Fruit fly (Drosophila melanogaster) whole organism, embryonic: Measurements from ENCODE around the gene foxo.
A peak's percentile ranks its signal among the peaks of the same experiment; 100 is the strongest.

ENCODE experiments used
- Asciz ChIP-seq: fragments of 200-800 bp; sonication (Bioruptor generic); optimal IDR thresholded peaks from 2 replicates; lab custom pipeline; 2017; ENCODE audit warnings: missing biosample characterization, mild to moderate bottlenecking, missing genetic modification characterization, missing genetic modification reagents
- BEAF-32 ChIP-seq: fragments of 200-800 bp; sonication (Bioruptor generic); optimal IDR thresholded peaks from 3 replicates; lab custom pipeline; 2017; ENCODE audit warnings: missing biosample characterization, missing genetic modification characterization, mild to moderate bottlenecking, moderate library complexity, missing genetic modification reagents
- CG10209 ChIP-seq: fragments of 200-800 bp; sonication (Bioruptor generic); optimal IDR thresholded peaks from 3 replicates; lab custom pipeline; 2017; ENCODE audit warnings: missing biosample characterization, mild to moderate bottlenecking, missing genetic modification characterization, missing genetic modification reagents
- CG10431 ChIP-seq: fragments of 200-800 bp; sonication (Bioruptor generic); optimal IDR thresholded peaks from 3 replicates; lab custom pipeline; 2018; ENCODE audit warnings: missing biosample characterization, mild to moderate bottlenecking, missing genetic modification characterization
- CG11456 ChIP-seq: fragments of 200-800 bp; sonication (Bioruptor generic); IDR thresholded peaks from 3 replicates; pipeline ENCODE4 v1.3.6; 2022; ENCODE audit warnings: missing biosample characterization, missing genetic modification characterization
- CG11695 ChIP-seq: fragments of 200-800 bp; sonication (Bioruptor generic); IDR thresholded peaks from 3 replicates; pipeline ENCODE4 v1.3.6; 2022; ENCODE audit warnings: missing biosample characterization, missing genetic modification characterization
- CG13894 ChIP-seq: fragments of 200-800 bp; sonication (Bioruptor generic); optimal IDR thresholded peaks from 3 replicates; lab custom pipeline; 2018; ENCODE audit warnings: missing biosample characterization, mild to moderate bottlenecking, missing genetic modification characterization, moderate library complexity
- CG14965 ChIP-seq: fragments of 200-800 bp; sonication (Bioruptor generic); optimal IDR thresholded peaks from 2 replicates; lab custom pipeline; 2016; ENCODE audit warnings: missing biosample characterization, missing genetic modification characterization, borderline replicate concordance
- CG15696 ChIP-seq: fragments of 200-800 bp; sonication (Bioruptor generic); optimal IDR thresholded peaks from 2 replicates; lab custom pipeline; 2019; ENCODE audit warnings: missing biosample characterization, mild to moderate bottlenecking, missing genetic modification characterization, moderate library complexity
- CG16815 ChIP-seq: fragments of 200-800 bp; sonication (Bioruptor generic); optimal IDR thresholded peaks from 3 replicates; lab custom pipeline; 2017; ENCODE audit warnings: missing biosample characterization, mild to moderate bottlenecking, missing genetic modification characterization
- CG17568 ChIP-seq: fragments of 200-800 bp; sonication (Bioruptor generic); optimal IDR thresholded peaks from 2 replicates; lab custom pipeline; 2018; ENCODE audit warnings: missing biosample characterization, mild to moderate bottlenecking, missing genetic modification characterization, moderate library complexity
- CG2678 ChIP-seq: fragments of 200-800 bp; sonication (Bioruptor generic); optimal IDR thresholded peaks from 3 replicates; lab custom pipeline; 2019; ENCODE audit warnings: missing biosample characterization, mild to moderate bottlenecking, missing genetic modification characterization, moderate library complexity
- CG32532 ChIP-seq: fragments of 200-800 bp; sonication (Bioruptor generic); IDR thresholded peaks from 2 replicates; pipeline ENCODE4 v1.3.6; 2022; ENCODE audit warnings: missing biosample characterization, missing genetic modification characterization
- CG3407 ChIP-seq: fragments of 200-800 bp; sonication (Bioruptor generic); optimal IDR thresholded peaks from 2 replicates; lab custom pipeline; 2018; ENCODE audit warnings: missing biosample characterization, mild to moderate bottlenecking, missing genetic modification characterization
- CG34376 ChIP-seq: fragments of 200-800 bp; sonication (Bioruptor generic); optimal IDR thresholded peaks from 2 replicates; lab custom pipeline; 2018; ENCODE audit warnings: missing biosample characterization, mild to moderate bottlenecking, missing genetic modification characterization
- CG3995 ChIP-seq: fragments of 200-800 bp; sonication (Bioruptor generic); optimal IDR thresholded peaks from 3 replicates; lab custom pipeline; 2016; ENCODE audit warnings: missing biosample characterization, missing genetic modification characterization
- CG5245 ChIP-seq: fragments of 200-800 bp; sonication (Bioruptor generic); optimal IDR thresholded peaks from 3 replicates; lab custom pipeline; 2016; ENCODE audit warnings: missing biosample characterization, missing genetic modification characterization
- CG6254 ChIP-seq: fragments of 200-800 bp; sonication (Bioruptor generic); optimal IDR thresholded peaks from 3 replicates; lab custom pipeline; 2017; ENCODE audit warnings: mild to moderate bottlenecking, missing biosample characterization, missing genetic modification reagents, missing genetic modification characterization
- CG6272 ChIP-seq: fragments of 200-800 bp; sonication (Bioruptor generic); IDR thresholded peaks from 2 replicates; pipeline ENCODE4 v1.3.6; 2022; ENCODE audit warnings: missing biosample characterization, missing genetic modification characterization
- CG8924 ChIP-seq: fragments of 200-800 bp; optimal IDR thresholded peaks from 3 replicates; lab custom pipeline; 2019; ENCODE audit warnings: missing biosample characterization, mild to moderate bottlenecking, missing genetic modification characterization, moderate library complexity
- Doc3 ChIP-seq: fragments of 200-800 bp; sonication (Bioruptor generic); IDR thresholded peaks from 3 replicates; pipeline ENCODE4 v1.3.6; 2022; ENCODE audit warnings: missing biosample characterization, missing genetic modification characterization; ENCODE audit not compliant: partially characterized antibody
- Ets65A ChIP-seq: fragments of 200-800 bp; sonication (Bioruptor generic); peaks from one replicate; lab custom pipeline; 2016; ENCODE audit warnings: missing biosample characterization, missing genetic modification characterization
- H2.0 ChIP-seq: fragments of 200-800 bp; sonication (Bioruptor generic); IDR thresholded peaks from 2 replicates; pipeline ENCODE4 v1.3.6; 2022; ENCODE audit warnings: missing biosample characterization, missing genetic modification characterization
- Mad ChIP-seq: fragments of 200-800 bp; sonication (Bioruptor generic); optimal IDR thresholded peaks from 2 replicates; lab custom pipeline; 2016; ENCODE audit warnings: missing biosample characterization, missing genetic modification characterization
- Med ChIP-seq: fragments of 200-800 bp; sonication (Bioruptor generic); peaks from one replicate; lab custom pipeline; 2016; ENCODE audit warnings: missing biosample characterization, missing genetic modification characterization, mild to moderate bottlenecking, inconsistent platforms, moderate library complexity
- NK7.1 ChIP-seq: fragments of 200-800 bp; sonication (Bioruptor generic); optimal IDR thresholded peaks from 3 replicates; lab custom pipeline; 2016; ENCODE audit warnings: missing biosample characterization, missing genetic modification characterization
- NfI ChIP-seq: fragments of 200-800 bp; sonication (Bioruptor generic); optimal IDR thresholded peaks from 3 replicates; lab custom pipeline; 2018; ENCODE audit warnings: missing biosample characterization, mild to moderate bottlenecking, missing genetic modification characterization, moderate library complexity
- Pdp1 ChIP-seq, 2 experiments: fragments of 200-800 bp; sonication (Bioruptor generic); optimal IDR thresholded peaks; 3 replicates each; lab custom pipeline; 2016; ENCODE audit warnings: missing biosample characterization in 2 of 2, missing genetic modification characterization in 2 of 2, mild to moderate bottlenecking in 1 of 2, moderate library complexity in 1 of 2
- Ptx1 ChIP-seq: fragments of 200-800 bp; sonication (Bioruptor generic); IDR thresholded peaks from 2 replicates; pipeline ENCODE4 v1.3.6; 2022; ENCODE audit warnings: missing biosample characterization, missing genetic modification characterization
- Stat92E ChIP-seq, 3 experiments: fragments of >200 bp in 2 of 3; fragments of 200-800 bp in 1 of 3; sonication (Bioruptor generic) in 1 of 3; optimal IDR thresholded peaks; 2 replicates each; lab custom pipeline; 2017 to 2019; ENCODE audit warnings: missing biosample characterization in 3 of 3, missing genetic modification characterization in 3 of 3, mild to moderate bottlenecking in 1 of 3, moderate library complexity in 1 of 3
- abd-A ChIP-seq: fragments of 200-800 bp; sonication (Bioruptor generic); optimal IDR thresholded peaks from 3 replicates; lab custom pipeline; 2019; ENCODE audit warnings: missing biosample characterization, mild to moderate bottlenecking, missing genetic modification characterization, moderate library complexity
- bab2 ChIP-seq: fragments of 200-800 bp; sonication (Bioruptor generic); optimal IDR thresholded peaks from 2 replicates; lab custom pipeline; 2016; ENCODE audit warnings: missing biosample characterization, missing genetic modification characterization
- br ChIP-seq: fragments of >200 bp; optimal IDR thresholded peaks from 2 replicates; lab custom pipeline; 2017
- chif ChIP-seq, 2 experiments: fragments of 200-800 bp; sonication (Bioruptor generic); optimal IDR thresholded peaks; 3 replicates each; lab custom pipeline; 2016; ENCODE audit warnings: missing biosample characterization in 2 of 2, missing genetic modification characterization in 2 of 2
- cwo ChIP-seq: fragments of 200-800 bp; sonication (Bioruptor generic); optimal IDR thresholded peaks from 3 replicates; lab custom pipeline; 2017; ENCODE audit warnings: missing biosample characterization, missing genetic modification characterization, mild to moderate bottlenecking, moderate library complexity, missing genetic modification reagents
- da ChIP-seq: fragments of 200-800 bp; sonication (Bioruptor generic); optimal IDR thresholded peaks from 2 replicates; lab custom pipeline; 2016; ENCODE audit warnings: missing biosample characterization, missing genetic modification characterization
- disco-r ChIP-seq: fragments of 200-800 bp; sonication (Bioruptor generic); optimal IDR thresholded peaks from 2 replicates; lab custom pipeline; 2016; ENCODE audit warnings: missing biosample characterization, missing genetic modification characterization
- dmrt11E ChIP-seq: fragments of 200-800 bp; sonication (Bioruptor generic); optimal IDR thresholded peaks from 3 replicates; lab custom pipeline; 2018; ENCODE audit warnings: missing biosample characterization, mild to moderate bottlenecking, missing genetic modification characterization, moderate library complexity
- esg ChIP-seq: fragments of 200-800 bp; sonication (Bioruptor generic); conservative IDR thresholded peaks from 2 replicates; pipeline ENCODE4 v1.3.6; 2022; ENCODE audit warnings: missing biosample characterization, missing genetic modification characterization
- hb ChIP-seq: fragments of 200-800 bp; sonication (Bioruptor generic); IDR thresholded peaks from 3 replicates; pipeline ENCODE4 v1.3.6; 2022; ENCODE audit warnings: missing biosample characterization, missing genetic modification characterization; ENCODE audit not compliant: partially characterized antibody
- insv ChIP-seq, 2 experiments: fragments of 200-800 bp; sonication (Bioruptor generic); optimal IDR thresholded peaks; 3 replicates each; lab custom pipeline; 2016 to 2018; ENCODE audit warnings: missing biosample characterization in 2 of 2, missing genetic modification characterization in 2 of 2
- jumu ChIP-seq: fragments of 200-800 bp; sonication (Bioruptor generic); optimal IDR thresholded peaks from 3 replicates; lab custom pipeline; 2016; ENCODE audit warnings: missing biosample characterization, missing genetic modification characterization
- mirr ChIP-seq: fragments of 200-800 bp; sonication (Bioruptor generic); optimal IDR thresholded peaks from 3 replicates; lab custom pipeline; 2018; ENCODE audit warnings: missing biosample characterization, mild to moderate bottlenecking, missing genetic modification characterization
- peb ChIP-seq: fragments of 200-800 bp; sonication (Bioruptor generic); IDR thresholded peaks from 2 replicates; pipeline ENCODE4 v1.3.6; 2022; ENCODE audit warnings: missing biosample characterization, missing genetic modification characterization
- pfk ChIP-seq: fragments of 200-800 bp; sonication (Bioruptor generic); optimal IDR thresholded peaks from 2 replicates; lab custom pipeline; 2018; ENCODE audit warnings: missing biosample characterization, mild to moderate bottlenecking, missing genetic modification characterization, moderate library complexity
- phol ChIP-seq: fragments of 200-800 bp; sonication (Bioruptor generic); optimal IDR thresholded peaks from 3 replicates; lab custom pipeline; 2018; ENCODE audit warnings: missing biosample characterization, mild to moderate bottlenecking, missing genetic modification characterization, moderate library complexity
- pum ChIP-seq: fragments of 200-800 bp; sonication (Bioruptor generic); optimal IDR thresholded peaks from 2 replicates; lab custom pipeline; 2016; ENCODE audit warnings: missing biosample characterization, missing genetic modification characterization
- sc ChIP-seq, 3 experiments: fragments of >200 bp in 2 of 3; fragments of 200-800 bp in 1 of 3; sonication (Bioruptor generic) in 1 of 3; optimal IDR thresholded peaks; 2 replicates in 2 of 3; 3 replicates in 1 of 3; lab custom pipeline; 2017; ENCODE audit warnings: mild to moderate bottlenecking in 1 of 3, missing biosample characterization in 1 of 3, missing genetic modification characterization in 1 of 3, missing genetic modification reagents in 1 of 3
- sr ChIP-seq: fragments of 200-800 bp; sonication (Bioruptor generic); IDR thresholded peaks from 3 replicates; pipeline ENCODE4 v1.3.6; 2022; ENCODE audit warnings: missing biosample characterization, missing genetic modification characterization
- stc ChIP-seq: fragments of 200-800 bp; sonication (Bioruptor generic); IDR thresholded peaks from 2 replicates; pipeline ENCODE4 v1.3.6; 2022; ENCODE audit warnings: missing biosample characterization, missing genetic modification characterization

Gene foxo

DNA sequence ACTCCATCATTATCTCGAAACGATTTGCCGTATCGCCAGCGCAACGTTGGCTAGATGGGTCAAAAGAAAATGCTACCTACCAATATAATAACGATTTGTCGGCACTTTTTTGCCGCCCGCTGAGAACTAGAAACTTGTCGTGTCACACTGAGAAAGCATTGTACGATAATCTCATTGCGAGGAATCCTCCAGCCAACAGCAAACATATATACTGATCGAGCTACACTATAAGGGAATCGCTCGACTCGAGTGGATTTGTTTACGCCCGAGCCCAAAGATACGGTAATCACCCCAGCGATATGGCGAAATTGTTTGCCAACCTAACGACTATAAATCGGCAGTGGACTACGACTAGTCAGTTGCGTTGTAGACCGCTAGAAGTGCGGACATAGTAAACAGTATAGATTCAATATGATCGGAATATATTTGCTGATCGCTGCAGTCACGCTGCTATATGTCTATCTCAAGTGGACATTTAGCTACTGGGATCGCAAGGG is 27.8 kb upstream of the foxo start, which contains the start of gene Cyp6d5 (continued):
- TF ChIP-seq CG8924 (tag; lab: Kevin White, UChicago) = no peak
- TF ChIP-seq CG11695 (GFP tag; lab: Robert Waterston, UW) = no peak
- TF ChIP-seq Doc3 = no peak
- no peak for TF ChIP-seq Asciz
- TF ChIP-seq insv (GFP tag; optimal IDR thresholded peaks at IDR 0.05; lab: Kevin White, UChicago) = no peak
- TF ChIP-seq NK7.1 (GFP tag; lab: Kevin White, UChicago) = no peak
- peak; percentile 85 for TF ChIP-seq Med (GFP tag; lab: Kevin White, UChicago)
- no peak for TF ChIP-seq abd-A
- no peak for TF ChIP-seq BEAF-32 (GFP tag; lab: Kevin White, UChicago)
- no peak for TF ChIP-seq pum (GFP tag; lab: Kevin White, UChicago)
- TF ChIP-seq Pdp1 (GFP tag; optimal IDR thresholded peaks at IDR 0.05; lab: Kevin White, UChicago) = no peak
- no peak for TF ChIP-seq esg (GFP tag; lab: Robert Waterston, UW)
- no peak for TF ChIP-seq CG10431 (GFP tag; lab: Kevin White, UChicago)
- no peak for TF ChIP-seq CG11456 (GFP tag; lab: Robert Waterston, UW)
- no peak for TF ChIP-seq bab2 (GFP tag; lab: Kevin White, UChicago)
- TF ChIP-seq chif (GFP tag; optimal IDR thresholded peaks at IDR 0.05; lab: Kevin White, UChicago) = no peak
- no peak for TF ChIP-seq CG14965 (GFP tag; lab: Kevin White, UChicago)
- TF ChIP-seq hb = no peak
- no peak for TF ChIP-seq disco-r (GFP tag; lab: Kevin White, UChicago)
- no peak for TF ChIP-seq CG15696 (tag; lab: Kevin White, UChicago)
- no peak for TF ChIP-seq dmrt11E (tag; lab: Kevin White, UChicago)
- TF ChIP-seq pfk (GFP tag; lab: Kevin White, UChicago) = no peak
- no peak for TF ChIP-seq peb (GFP tag; lab: Robert Waterston, UW)
- no peak for TF ChIP-seq stc (GFP tag; lab: Robert Waterston, UW)
- TF ChIP-seq Mad (GFP tag; lab: Kevin White, UChicago) = no peak
- TF ChIP-seq da (GFP tag; lab: Kevin White, UChicago) = no peak
- no peak for TF ChIP-seq CG5245 (GFP tag; lab: Kevin White, UChicago)
- no peak for TF ChIP-seq CG3407 (GFP tag; lab: Kevin White, UChicago)
- TF ChIP-seq CG13894 (tag; lab: Kevin White, UChicago) = peak; percentile 25
- TF ChIP-seq br (lab: Kevin White, UChicago) = no peak
- no peak for TF ChIP-seq H2.0 (GFP tag; lab: Robert Waterston, UW)
- peak; percentile 57 for TF ChIP-seq mirr
- TF ChIP-seq CG34376 = peak; percentile 89
- TF ChIP-seq Ptx1 (GFP tag; lab: Robert Waterston, UW) = no peak
- no peak for TF ChIP-seq sc (optimal IDR thresholded peaks at IDR 0.05; lab: Kevin White, UChicago)
- no peak for TF ChIP-seq sc (GFP tag; optimal IDR thresholded peaks at IDR 0.05; lab: Kevin White, UChicago)
- peak; percentile 2 for TF ChIP-seq CG2678 (tag; lab: Kevin White, UChicago)
- peak; percentile 3 for TF ChIP-seq cwo (GFP tag; lab: Kevin White, UChicago)
- TF ChIP-seq CG6254 (GFP tag; lab: Kevin White, UChicago) = no peak
- TF ChIP-seq CG6272 (GFP tag; lab: Robert Waterston, UW) = no peak
- TF ChIP-seq Ets65A (GFP tag; lab: Kevin White, UChicago) = no peak
- no peak for TF ChIP-seq sr (GFP tag; lab: Robert Waterston, UW)
- TF ChIP-seq CG3995 (GFP tag; lab: Kevin White, UChicago) = no peak
- TF ChIP-seq jumu = no peak
- TF ChIP-seq CG16815 (GFP tag; lab: Kevin White, UChicago) = no peak
- TF ChIP-seq NfI = no peak
- no peak for TF ChIP-seq Stat92E (GFP tag; optimal IDR thresholded peaks at IDR 0.05; lab: Kevin White, UChicago)
- TF ChIP-seq phol (tag; lab: Kevin White, UChicago) = no peak
- TF ChIP-seq CG10209 = no peak
- peak; percentile 18; the same call in 1 of the 2 replicates for TF ChIP-seq CG32532 (GFP tag; lab: Robert Waterston, UW)
- no peak for TF ChIP-seq CG17568
